Worm (Caenorhabditis elegans): ENCODE results near the gene F46C8.1.

F46C8.1 gene

DNA sequence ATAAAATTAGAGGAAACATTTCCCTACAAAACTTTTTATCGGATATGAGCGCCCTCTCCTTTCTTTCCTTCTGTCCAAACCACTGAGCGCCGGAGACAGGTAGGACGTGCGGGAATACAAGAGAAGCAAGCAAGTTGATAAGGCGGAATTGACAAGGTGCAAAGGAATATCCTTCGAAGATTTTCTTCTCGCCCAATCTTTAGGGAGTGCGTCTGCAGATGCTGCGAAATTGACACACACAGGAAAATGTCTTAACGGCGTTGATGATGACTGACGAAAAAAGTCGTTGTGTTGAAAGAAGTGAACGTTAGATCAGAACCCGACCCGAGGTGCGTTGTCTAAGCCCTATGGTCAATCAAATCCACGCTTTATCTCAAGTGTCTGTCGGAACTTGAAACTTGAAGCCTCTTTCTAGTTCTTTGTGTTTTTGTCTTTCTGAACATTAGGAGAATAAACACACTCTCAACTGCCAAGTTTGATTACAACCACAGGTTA is 39.5 kb downstream of the F46C8.1 start:
- TF ChIP-seq unc-62 (GFP tag; optimal IDR thresholded peaks at IDR 0.05 in 1 of 2) (peak in 1 of 2 experiments; percentile 98), unc-62 (tag; optimal IDR thresholded peaks at IDR 0.05) (no peak), mxl-3 (GFP tag; optimal IDR thresholded peaks at IDR 0.05) (peak; percentile 11), nhr-28 (tag; optimal IDR thresholded peaks at IDR 0.05) (peak; percentile 17), pqm-1 (tag; optimal IDR thresholded peaks at IDR 0.05) (no peak), aha-1 (tag) (peak; percentile 80)

DNA sequence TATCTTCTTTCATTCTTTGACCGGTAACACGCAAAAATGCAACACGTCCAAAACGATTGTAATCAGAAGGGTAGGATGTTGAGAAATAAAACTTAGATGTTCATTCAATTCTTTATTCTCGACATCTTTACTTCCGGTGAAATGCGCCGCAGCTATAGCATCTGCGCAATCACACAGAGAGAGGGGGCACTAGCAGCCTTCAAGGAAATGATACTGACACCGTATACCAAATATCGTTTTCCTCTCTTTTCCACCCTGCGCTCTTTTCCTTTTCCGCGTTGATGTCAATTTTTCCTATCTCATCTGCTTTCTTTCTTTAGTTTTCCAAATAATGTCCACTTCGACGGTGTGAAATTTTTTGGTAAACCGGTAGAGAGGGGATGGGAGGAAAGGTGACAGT is 42.5 kb downstream of the F46C8.1 start:
- peak in 1 of 2 experiments; percentile 93 for TF ChIP-seq unc-62 (GFP tag; optimal IDR thresholded peaks at IDR 0.05 in 1 of 2)
- TF ChIP-seq unc-62 (tag; optimal IDR thresholded peaks at IDR 0.05), result no peak
- TF ChIP-seq mxl-3 (GFP tag; optimal IDR thresholded peaks at IDR 0.05), result peak; percentile 21
- no peak for TF ChIP-seq ceh-28 (tag; optimal IDR thresholded peaks at IDR 0.05)

DNA sequence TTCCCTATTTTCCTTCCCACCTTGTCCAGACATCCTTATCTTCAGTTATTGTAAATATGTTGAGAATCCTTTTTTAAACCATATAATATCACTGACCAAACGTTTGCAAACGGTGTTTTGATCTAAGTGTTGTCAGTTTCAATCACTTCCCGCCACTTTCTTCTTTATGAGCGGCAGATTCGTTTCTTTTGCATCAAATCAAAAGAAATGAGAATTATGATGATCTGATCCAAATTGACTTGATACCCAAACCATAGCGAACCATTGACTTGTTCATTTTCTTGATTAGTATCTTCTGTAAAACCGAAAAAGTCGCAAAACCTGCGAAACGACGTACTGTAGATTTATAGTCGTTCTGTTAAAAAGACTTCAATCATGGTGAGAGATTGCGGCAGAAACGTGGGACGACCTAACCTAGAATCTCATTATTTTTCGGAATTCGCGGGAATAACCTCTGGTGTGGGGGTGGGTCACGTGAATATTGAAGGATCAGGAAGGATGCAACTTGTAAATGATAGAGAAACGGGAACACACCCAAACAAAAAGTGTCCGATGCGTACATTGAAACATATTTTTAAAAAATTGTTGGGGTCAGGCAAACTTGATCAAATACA is 45.8 kb downstream of the F46C8.1 start:
- TF ChIP-seq duxl-1 (tag; optimal IDR thresholded peaks at IDR 0.05; ENCODE audit: poor library complexity), result no peak
- TF ChIP-seq Y48G9A.11 (GFP tag; IDR thresholded peaks at IDR 0.05), result no peak
- TF ChIP-seq hlh-30 (tag; optimal IDR thresholded peaks at IDR 0.05; ENCODE audit: insufficient read depth), result peak; percentile 19
- no peak for TF ChIP-seq dve-1 (tag; optimal IDR thresholded peaks at IDR 0.05; ENCODE audit: insufficient read depth)
- TF ChIP-seq ceh-44 (GFP tag; IDR thresholded peaks at IDR 0.05), result no peak
- TF ChIP-seq lin-38 (GFP tag; IDR thresholded peaks at IDR 0.05), result no peak
- peak in 1 of 2 experiments; percentile 2 for TF ChIP-seq unc-62 (GFP tag; optimal IDR thresholded peaks at IDR 0.05 in 1 of 2)
- TF ChIP-seq unc-62 (tag; optimal IDR thresholded peaks at IDR 0.05), result no peak
- peak; percentile 41 for TF ChIP-seq nhr-28 (tag; optimal IDR thresholded peaks at IDR 0.05)
- peak; percentile 96 for TF ChIP-seq aha-1 (tag)
- no peak for TF ChIP-seq nhr-48 (tag; optimal IDR thresholded peaks at IDR 0.05)
- no peak for TF ChIP-seq daf-8 (GFP tag; IDR thresholded peaks at IDR 0.05)

DNA sequence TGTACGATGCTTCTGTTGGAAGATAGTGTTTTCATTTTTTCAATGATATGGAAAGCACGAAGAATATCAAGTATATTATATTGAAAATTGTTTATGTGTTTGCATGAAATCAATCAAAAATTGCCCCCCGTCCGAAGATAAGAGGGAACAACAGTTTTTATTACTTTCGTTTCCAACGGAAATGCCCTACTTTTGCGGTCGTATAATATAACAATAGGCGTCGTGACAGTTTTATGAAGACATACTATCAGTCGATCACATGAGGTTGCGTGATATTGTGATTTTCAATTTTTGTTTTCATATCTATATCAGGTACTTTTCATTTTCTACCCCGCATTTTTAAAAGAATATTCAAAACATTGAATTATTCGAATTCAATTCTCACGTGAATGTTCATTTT is 47.8 kb downstream of the F46C8.1 start:
- peak; percentile 73 for TF ChIP-seq tra-1 (GFP tag; IDR thresholded peaks at IDR 0.05)
- no peak for TF ChIP-seq gei-8 (GFP tag; optimal IDR thresholded peaks at IDR 0.05)
- peak in 1 of 2 experiments; percentile 6 for TF ChIP-seq daf-16 (GFP tag; optimal IDR thresholded peaks at IDR 0.05)
- peak; percentile 78 for TF ChIP-seq daf-16 (tag; optimal IDR thresholded peaks at IDR 0.05)
- TF ChIP-seq D1046.2 (GFP tag; IDR thresholded peaks at IDR 0.05), result no peak
- no peak for TF ChIP-seq mes-2 (tag; optimal IDR thresholded peaks at IDR 0.05; ENCODE audit: poor library complexity, severe bottlenecking)
- TF ChIP-seq nhr-76 (tag; optimal IDR thresholded peaks at IDR 0.05), result no peak
- TF ChIP-seq dmd-9 (GFP tag; IDR thresholded peaks at IDR 0.05), result no peak
- no peak for TF ChIP-seq lir-3 (tag; optimal IDR thresholded peaks at IDR 0.05)
- TF ChIP-seq R02D3.7 (tag; optimal IDR thresholded peaks at IDR 0.05), result no peak
- no peak for TF ChIP-seq zfp-3 (GFP tag; conservative IDR thresholded peaks at IDR 0.05)
- peak in 1 of 2 experiments; percentile 42 for TF ChIP-seq hif-1 (tag; optimal IDR thresholded peaks at IDR 0.05)
- no peak for TF ChIP-seq nhr-48 (tag; optimal IDR thresholded peaks at IDR 0.05)
- no peak for TF ChIP-seq zip-2 (tag; optimal IDR thresholded peaks at IDR 0.05)
- no peak for TF ChIP-seq zfp-2 (tag; optimal IDR thresholded peaks at IDR 0.05)
- TF ChIP-seq rbr-2 (tag; optimal IDR thresholded peaks at IDR 0.05), result no peak
- TF ChIP-seq nhr-10 (tag; optimal IDR thresholded peaks at IDR 0.05), result no peak
- TF ChIP-seq sdz-12 (GFP tag; optimal IDR thresholded peaks at IDR 0.05), result no peak
- peak; percentile 42 for TF ChIP-seq dmd-6 (GFP tag; IDR thresholded peaks at IDR 0.05)
- TF ChIP-seq nhr-11 (tag; optimal IDR thresholded peaks at IDR 0.05), result no peak
- TF ChIP-seq zag-1 (tag; optimal IDR thresholded peaks at IDR 0.05), result no peak
- TF ChIP-seq unc-130 (GFP tag; optimal IDR thresholded peaks at IDR 0.05), result no peak
- TF ChIP-seq ceh-62 (tag; optimal IDR thresholded peaks at IDR 0.05), result no peak
- no peak for TF ChIP-seq hmg-1.1 (GFP tag; IDR thresholded peaks at IDR 0.05)
- TF ChIP-seq hlh-30 (tag; optimal IDR thresholded peaks at IDR 0.05; ENCODE audit: insufficient read depth), result no peak
- TF ChIP-seq mep-1 (tag; optimal IDR thresholded peaks at IDR 0.05), result no peak
- peak; percentile 96 for TF ChIP-seq php-3 (GFP tag; IDR thresholded peaks at IDR 0.05)
- no peak for TF ChIP-seq nhr-77 (tag; optimal IDR thresholded peaks at IDR 0.05)
- TF ChIP-seq ztf-11 (tag; optimal IDR thresholded peaks at IDR 0.05), result no peak
- TF ChIP-seq egl-27 (tag; optimal IDR thresholded peaks at IDR 0.05), result no peak
- no peak for TF ChIP-seq lin-29 (GFP tag; IDR thresholded peaks at IDR 0.05)
- TF ChIP-seq nhr-28 (tag; optimal IDR thresholded peaks at IDR 0.05), result peak; percentile 75
- TF ChIP-seq nhr-237 (tag; optimal IDR thresholded peaks at IDR 0.05), result no peak
- TF ChIP-seq aha-1 (tag), result no peak
